Worm (Caenorhabditis elegans): ENCODE results near the gene mcat-1.

Gene mcat-1

DNA sequence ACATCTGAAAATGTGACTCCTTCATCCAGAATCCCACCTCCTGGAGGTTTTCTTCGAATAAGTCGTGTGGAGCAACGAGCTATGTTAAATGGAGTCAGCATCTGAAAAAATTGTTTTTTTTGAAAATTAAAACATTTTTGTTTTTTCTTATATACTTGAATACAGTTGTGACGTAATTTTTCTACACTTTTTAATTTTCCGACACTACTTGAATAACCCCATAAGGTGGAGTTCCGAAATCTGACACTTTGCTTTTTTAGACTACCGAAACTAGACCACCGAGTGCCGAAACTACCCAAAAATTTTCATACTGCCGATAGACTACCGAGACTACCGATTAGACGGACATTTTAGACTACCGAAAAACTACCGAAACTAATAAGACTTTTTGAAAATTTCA lies at the start of gene mcat-1:
mcat-1 (minus strand) TSS at position 101 of the 400 bp plus-strand sequence.
- TF ChIP-seq him-1 (tag; optimal IDR thresholded peaks at IDR 0.05) = no peak
- no peak for TF ChIP-seq dao-5 (tag; optimal IDR thresholded peaks at IDR 0.05)
- TF ChIP-seq W03F9.2 (tag; optimal IDR thresholded peaks at IDR 0.05) = no peak

DNA sequence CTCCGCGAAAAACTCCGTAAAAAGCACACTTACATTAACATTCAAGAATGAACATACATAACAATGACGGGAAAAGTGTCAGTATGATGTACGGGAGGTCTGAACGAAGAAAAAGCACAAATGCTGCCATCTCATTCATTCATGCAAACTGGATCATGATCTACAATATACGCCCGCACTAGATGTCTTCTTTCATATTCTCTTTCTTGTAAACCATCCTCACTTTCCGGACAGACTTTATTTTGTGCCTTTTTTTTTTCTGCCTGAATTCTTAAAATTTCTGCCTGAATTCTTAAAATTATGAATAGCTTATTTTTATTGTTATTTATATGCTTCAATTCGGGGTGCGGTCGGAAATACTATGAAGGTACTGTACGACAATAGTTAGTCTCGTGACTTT lies 43.8 kb upstream of the mcat-1 start, which contains the start of gene K10B4.1:
K10B4.1 (plus strand) TSS at position 301 of the 400 bp plus-strand sequence.
- no peak for TF ChIP-seq W03F9.2 (tag; optimal IDR thresholded peaks at IDR 0.05)
- TF ChIP-seq him-1 (tag; optimal IDR thresholded peaks at IDR 0.05) = no peak
- no peak for TF ChIP-seq dao-5 (tag; optimal IDR thresholded peaks at IDR 0.05)

DNA sequence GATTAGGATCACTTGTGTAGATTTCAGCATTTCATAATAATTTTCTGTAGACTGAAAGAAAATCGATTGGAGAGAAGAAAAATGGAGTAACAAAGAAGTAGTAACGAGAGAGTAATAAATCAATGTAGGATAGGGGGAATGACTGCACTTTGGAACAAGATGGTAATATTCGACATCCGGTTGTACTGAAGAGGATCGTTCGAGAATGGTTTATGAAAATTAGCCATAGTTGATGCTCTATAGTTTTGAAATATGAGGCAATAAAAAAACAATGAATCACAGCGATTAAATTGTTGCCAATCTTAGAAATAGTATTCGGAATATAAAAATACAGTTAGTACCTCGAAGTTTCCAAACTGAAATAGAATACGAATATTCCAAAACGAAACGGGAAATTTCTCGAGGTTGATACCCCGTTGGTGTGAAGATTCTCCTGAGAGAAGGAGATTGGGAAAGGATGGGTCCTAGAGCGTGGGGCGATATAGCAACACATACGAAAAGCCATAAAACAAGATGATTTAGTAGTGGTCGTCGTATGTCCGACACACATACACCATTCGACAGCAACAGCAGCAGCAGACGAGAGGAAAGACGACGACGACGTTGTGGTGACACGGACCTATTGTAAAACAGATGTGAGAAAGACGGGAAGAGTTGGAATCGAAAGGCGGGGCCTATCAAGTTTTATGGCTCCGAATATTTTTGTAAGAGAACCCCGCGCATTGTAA lies 42.4 kb upstream of the mcat-1 start, which contains the start of gene cwn-1:
cwn-1 (minus strand) TSS at position 51 of the 728 bp plus-strand sequence.
- TF ChIP-seq him-1 (tag; optimal IDR thresholded peaks at IDR 0.05) (no peak), dao-5 (tag; optimal IDR thresholded peaks at IDR 0.05) (no peak), W03F9.2 (tag; optimal IDR thresholded peaks at IDR 0.05) (no peak)

DNA sequence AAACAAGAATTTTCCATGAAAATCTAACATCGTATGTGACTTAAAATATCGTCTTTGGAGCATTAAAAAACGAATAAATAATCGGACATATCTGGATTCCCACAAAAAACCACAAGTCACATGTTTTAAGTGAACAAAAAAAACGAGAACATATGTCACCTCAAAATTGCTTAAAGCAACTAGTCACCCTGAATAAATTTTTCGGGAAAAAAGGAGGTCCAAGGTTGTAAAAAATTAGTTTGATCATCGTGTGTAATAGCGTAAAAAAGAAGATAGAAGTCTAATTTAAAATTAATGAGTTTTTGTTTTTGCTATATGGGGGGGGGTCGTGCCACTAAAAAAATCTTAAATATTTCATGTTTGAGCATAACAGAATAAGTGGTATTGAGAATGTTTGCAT lies 38.5 kb upstream of the mcat-1 start:
- TF ChIP-seq W03F9.2 (tag; optimal IDR thresholded peaks at IDR 0.05) (no peak), dao-5 (tag; optimal IDR thresholded peaks at IDR 0.05) (no peak), him-1 (tag; optimal IDR thresholded peaks at IDR 0.05) (no peak)

DNA sequence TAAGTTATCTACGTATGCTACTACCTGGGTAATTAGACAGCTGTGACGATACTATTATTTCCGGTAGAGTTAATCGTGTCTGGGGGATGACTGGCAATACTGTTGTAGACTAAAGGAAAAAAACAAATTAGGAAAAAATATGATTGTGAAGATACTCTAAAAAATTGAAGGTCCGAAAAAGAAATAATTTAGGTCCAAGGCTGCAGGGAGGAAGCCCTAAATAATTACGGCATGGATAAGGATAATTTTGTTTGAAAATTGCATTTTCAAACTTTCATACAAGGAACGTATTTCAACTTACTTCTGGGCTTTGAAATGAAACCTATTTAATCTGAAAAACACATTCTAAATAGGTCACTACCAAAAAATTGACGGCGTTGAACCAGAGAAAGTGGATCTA lies 37.6 kb upstream of the mcat-1 start, which contains the start of gene srd-3:
srd-3 (minus strand) TSS at position 101 of the 400 bp plus-strand sequence.
- TF ChIP-seq dao-5 (tag; optimal IDR thresholded peaks at IDR 0.05) (no peak), W03F9.2 (tag; optimal IDR thresholded peaks at IDR 0.05) (no peak), him-1 (tag; optimal IDR thresholded peaks at IDR 0.05) (no peak)

DNA sequence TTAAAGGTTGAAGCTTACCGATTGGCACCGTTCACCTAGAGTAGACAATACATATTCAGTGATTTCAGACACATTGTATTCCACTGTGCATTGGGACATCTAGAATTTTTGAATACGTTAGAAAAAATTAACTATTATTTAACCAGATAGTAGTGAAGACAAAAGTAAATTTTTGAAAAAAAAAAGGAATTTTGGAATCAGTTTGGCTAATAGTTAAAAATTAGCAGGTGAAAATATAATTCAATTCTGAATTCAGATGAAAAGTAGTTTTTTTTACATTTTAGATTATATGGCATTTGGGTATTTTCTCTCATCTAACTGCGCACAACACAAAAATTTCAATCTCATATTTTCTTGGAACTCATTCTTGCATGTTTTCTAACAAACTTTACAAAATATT lies 33.6 kb upstream of the mcat-1 start, which contains the start of gene nmur-2:
nmur-2 (minus strand) TSS at position 101 of the 400 bp plus-strand sequence.
- TF ChIP-seq W03F9.2 (tag; optimal IDR thresholded peaks at IDR 0.05) (no peak), dao-5 (tag; optimal IDR thresholded peaks at IDR 0.05) (no peak), him-1 (tag; optimal IDR thresholded peaks at IDR 0.05) (no peak)

DNA sequence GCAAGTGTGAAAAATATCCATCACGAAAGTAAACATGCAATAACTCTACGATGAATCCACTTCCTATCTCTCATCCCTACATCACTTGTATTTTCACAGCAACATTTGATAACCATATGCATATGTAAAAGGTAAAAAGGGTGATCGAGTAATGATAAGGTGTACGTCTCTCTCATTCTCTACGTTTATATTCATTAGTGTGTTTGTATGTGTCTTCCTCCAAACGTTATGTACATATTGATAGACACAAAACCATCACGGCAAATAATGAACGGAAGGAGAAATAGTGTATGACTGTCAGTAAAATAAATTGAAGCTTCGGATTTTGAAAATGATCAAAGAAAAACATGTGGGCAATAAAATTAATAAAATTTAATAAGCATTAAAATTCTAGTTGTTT lies 31.2 kb upstream of the mcat-1 start:
- TF ChIP-seq W03F9.2 (tag; optimal IDR thresholded peaks at IDR 0.05) = no peak
- no peak for TF ChIP-seq him-1 (tag; optimal IDR thresholded peaks at IDR 0.05)
- TF ChIP-seq dao-5 (tag; optimal IDR thresholded peaks at IDR 0.05) = no peak

DNA sequence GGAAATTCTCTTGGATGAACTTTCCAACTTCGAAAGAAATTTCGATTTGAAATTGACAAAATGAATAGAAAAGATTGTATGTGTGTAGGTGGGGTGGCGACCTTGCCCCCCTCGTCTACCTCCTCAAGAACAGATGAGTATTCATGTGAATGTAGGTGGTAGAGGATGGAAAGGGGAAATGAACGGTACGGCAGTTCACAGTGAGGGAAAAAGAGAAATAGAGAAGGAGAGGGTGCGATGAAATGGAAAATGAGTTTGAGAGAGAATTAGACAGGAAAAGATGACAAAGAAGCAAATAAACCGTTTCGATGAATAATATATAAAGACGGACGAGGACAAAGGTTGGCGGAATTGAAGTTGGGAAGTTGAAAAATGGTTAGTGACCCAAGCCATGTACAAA lies 30.7 kb upstream of the mcat-1 start:
- TF ChIP-seq him-1 (tag; optimal IDR thresholded peaks at IDR 0.05) (no peak), W03F9.2 (tag; optimal IDR thresholded peaks at IDR 0.05) (no peak), dao-5 (tag; optimal IDR thresholded peaks at IDR 0.05) (no peak)

DNA sequence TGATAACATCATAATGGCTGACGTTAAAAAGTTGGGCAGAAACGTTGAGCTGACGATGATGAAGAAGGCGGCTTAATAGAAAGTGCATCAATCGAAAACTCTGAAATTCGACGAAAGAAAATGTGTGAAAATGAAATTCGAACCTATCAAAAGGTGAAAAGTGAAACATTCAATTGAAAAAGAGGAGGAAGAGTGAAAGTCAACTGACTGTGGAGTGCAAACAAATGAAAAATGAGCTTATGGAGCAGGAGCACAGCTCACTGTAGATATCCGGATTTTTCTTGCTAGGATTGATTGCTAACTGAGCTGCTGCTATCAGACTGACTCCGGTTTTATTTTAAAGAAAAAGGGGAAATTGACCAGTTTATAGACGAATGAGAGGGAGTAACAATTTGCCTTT lies 29.8 kb upstream of the mcat-1 start, which contains the start of gene K10B4.3:
K10B4.3 (minus strand) TSS at position 101 of the 400 bp plus-strand sequence.
- TF ChIP-seq W03F9.2 (tag; optimal IDR thresholded peaks at IDR 0.05) = no peak

DNA sequence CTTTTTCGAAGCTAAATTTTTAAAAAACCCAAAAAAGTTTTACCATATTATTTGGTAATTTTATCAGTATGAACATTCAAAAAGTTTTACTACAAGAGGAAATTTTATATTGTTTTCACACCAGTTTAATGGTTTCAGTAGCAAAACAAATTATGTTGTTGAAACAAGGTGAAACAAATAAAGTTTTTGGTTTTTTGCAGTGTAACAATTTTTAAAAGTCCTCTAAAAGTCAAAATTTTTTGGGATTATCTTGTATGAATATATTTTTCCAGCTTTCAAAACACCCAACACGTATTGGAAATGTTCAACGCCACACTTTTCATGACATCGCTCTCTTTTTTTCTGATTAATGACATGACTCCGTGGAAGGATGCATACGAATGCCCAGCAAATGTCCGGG lies 25.6 kb upstream of the mcat-1 start, which contains the start of gene srt-54:
srt-54 (plus strand) TSS at position 301 of the 400 bp plus-strand sequence.
- TF ChIP-seq W03F9.2 (tag; optimal IDR thresholded peaks at IDR 0.05) (no peak), dao-5 (tag; optimal IDR thresholded peaks at IDR 0.05) (no peak), him-1 (tag; optimal IDR thresholded peaks at IDR 0.05) (no peak)

DNA sequence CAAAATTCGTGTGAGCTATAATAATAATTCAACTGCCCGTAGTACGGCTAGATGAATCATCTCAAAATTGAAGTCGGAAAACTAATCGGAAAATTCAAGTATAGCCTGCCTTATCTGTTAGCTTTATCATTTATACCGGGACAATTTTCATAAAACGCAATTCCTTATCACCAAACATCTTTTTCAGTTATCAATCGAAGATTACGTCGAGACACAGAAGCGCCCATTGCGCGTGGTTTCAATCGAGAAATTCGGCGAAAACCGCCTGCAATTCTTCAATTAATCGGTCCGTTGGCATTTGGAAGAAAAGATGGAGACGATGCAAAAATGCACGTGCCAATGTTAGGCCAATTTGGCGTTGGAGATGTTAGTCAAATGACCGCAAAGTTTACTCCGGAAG lies 20.9 kb upstream of the mcat-1 start:
- TF ChIP-seq W03F9.2 (tag; optimal IDR thresholded peaks at IDR 0.05) = no peak
- TF ChIP-seq dao-5 (tag; optimal IDR thresholded peaks at IDR 0.05) = no peak
- no peak for TF ChIP-seq him-1 (tag; optimal IDR thresholded peaks at IDR 0.05)

DNA sequence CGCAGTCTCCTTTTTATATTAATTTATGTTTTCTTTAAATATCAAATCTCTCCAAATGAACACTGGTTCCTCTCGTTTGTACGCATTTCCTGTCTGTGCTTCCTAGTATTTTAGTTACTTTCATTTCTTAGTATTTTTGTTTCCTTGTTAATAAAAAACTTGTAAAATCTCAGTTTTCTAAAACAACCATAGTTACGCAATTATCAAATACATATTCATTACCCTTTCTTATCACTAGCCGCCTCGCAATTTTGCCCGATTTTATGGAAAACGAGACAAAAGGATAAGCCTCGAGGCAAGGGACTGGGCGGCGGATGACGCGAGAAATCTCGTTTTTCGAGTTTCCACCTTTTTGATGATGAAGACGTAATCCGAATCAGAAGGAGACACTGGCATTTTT lies 19.9 kb upstream of the mcat-1 start, which contains the start of gene C50D2.1:
C50D2.1 (plus strand) TSS at position 301 of the 400 bp plus-strand sequence.
- TF ChIP-seq him-1 (tag; optimal IDR thresholded peaks at IDR 0.05) (no peak), W03F9.2 (tag; optimal IDR thresholded peaks at IDR 0.05) (no peak), dao-5 (tag; optimal IDR thresholded peaks at IDR 0.05) (no peak)

DNA sequence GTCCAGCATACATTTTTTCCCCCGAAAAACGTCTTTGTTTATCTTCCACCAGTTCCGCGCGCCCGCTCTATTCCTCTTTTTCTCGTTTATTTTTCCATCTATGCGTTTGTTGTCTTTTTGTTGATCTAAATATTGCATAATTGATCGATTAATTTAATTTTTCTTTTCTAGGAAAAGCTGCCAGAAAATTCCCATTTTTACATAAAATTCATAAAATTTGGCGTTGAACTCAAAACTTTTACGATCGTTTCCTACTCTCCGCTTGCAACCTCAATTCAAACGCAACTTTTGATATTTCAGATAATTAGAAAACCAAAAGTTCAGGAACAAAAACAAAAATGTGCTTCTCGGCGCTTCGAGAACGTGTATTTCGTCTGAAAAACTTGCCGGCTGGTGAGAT lies 17.5 kb upstream of the mcat-1 start, which contains the start of gene C50D2.2:
C50D2.2 (plus strand) TSS at position 301 of the 400 bp plus-strand sequence.
- TF ChIP-seq dao-5 (tag; optimal IDR thresholded peaks at IDR 0.05) (no peak), W03F9.2 (tag; optimal IDR thresholded peaks at IDR 0.05) (no peak), him-1 (tag; optimal IDR thresholded peaks at IDR 0.05) (no peak)

DNA sequence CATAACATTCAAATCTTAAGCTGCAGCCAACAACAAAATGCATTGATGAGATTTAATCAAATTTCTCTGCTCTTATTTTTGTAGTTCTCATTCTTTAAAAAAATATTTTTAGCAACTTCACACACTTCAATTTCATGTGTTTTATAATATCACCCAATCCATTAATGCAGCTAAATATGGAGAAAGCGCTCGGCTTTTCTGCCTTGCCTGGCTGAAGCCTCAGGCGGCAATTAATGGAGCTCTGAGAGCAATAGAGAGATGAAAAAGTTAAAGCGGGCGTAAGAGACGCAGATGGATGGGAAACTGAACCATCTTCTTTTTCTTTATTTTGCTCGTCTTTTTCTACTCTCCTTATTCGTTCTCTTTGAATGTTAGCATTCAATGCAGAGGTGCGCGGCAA lies 16.4 kb upstream of the mcat-1 start:
- TF ChIP-seq him-1 (tag; optimal IDR thresholded peaks at IDR 0.05) (no peak), dao-5 (tag; optimal IDR thresholded peaks at IDR 0.05) (no peak), W03F9.2 (tag; optimal IDR thresholded peaks at IDR 0.05) (no peak)
